Fruit fly (Drosophila melanogaster): ENCODE measurements around the gene CecC.

The CecC gene

DNA sequence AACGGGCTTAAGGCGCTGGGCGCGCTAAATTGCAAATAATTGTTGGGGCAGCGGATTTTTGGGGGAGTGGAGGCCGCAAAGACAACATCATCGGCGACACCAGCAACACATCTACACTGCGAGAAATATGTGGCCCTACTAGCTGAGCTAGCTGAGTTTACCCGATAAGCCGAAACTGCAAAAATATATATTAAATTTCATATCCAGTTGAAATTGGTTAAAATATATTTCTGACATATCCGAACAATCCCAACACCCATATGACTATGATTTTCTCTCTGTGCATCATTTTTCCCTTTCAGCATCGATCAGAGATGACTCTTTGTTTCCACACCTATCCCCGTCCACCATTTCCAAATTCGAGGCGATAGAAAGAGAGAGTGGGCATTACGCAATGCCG lies 26.4 kb upstream of the CecC start (continued):
- TF ChIP-seq CG2129 (GFP tag; IDR thresholded peaks at IDR 0.05; ENCODE audit: partially characterized antibody): no peak
- peak; percentile 57; the same call in 1 of the 3 replicates for TF ChIP-seq sr (GFP tag; IDR thresholded peaks at IDR 0.05)
- peak; percentile 62 for TF ChIP-seq ara (GFP tag; IDR thresholded peaks at IDR 0.05)
- TF ChIP-seq mam (GFP tag; optimal IDR thresholded peaks at IDR 0.05): peak; percentile 20
- TF ChIP-seq ham (GFP tag; IDR thresholded peaks at IDR 0.05): no peak
- TF ChIP-seq Nf-YC (tag; optimal IDR thresholded peaks at IDR 0.05): peak; percentile 52
- peak; percentile 86 for TF ChIP-seq ase (GFP tag; IDR thresholded peaks at IDR 0.05)
- no peak for TF ChIP-seq Jarid2 (GFP tag; optimal IDR thresholded peaks at IDR 0.05)
- peak; percentile 29 for TF ChIP-seq CG16815 (GFP tag; optimal IDR thresholded peaks at IDR 0.05)
- no peak for TF ChIP-seq Dref (GFP tag; IDR thresholded peaks at IDR 0.05)
- peak; percentile 70 for TF ChIP-seq tin (GFP tag; optimal IDR thresholded peaks at IDR 0.05)
- TF ChIP-seq Dip3 (GFP tag; optimal IDR thresholded peaks at IDR 0.05): peak; percentile 55
- no peak for TF ChIP-seq CG1792 (GFP tag; optimal IDR thresholded peaks at IDR 0.05)
- peak; percentile 48 for TF ChIP-seq CG5180 (GFP tag; optimal IDR thresholded peaks at IDR 0.05)
- TF ChIP-seq Gug (GFP tag; IDR thresholded peaks at IDR 0.05): peak; percentile 78
- peak; percentile 52 for TF ChIP-seq CG10654 (GFP tag; optimal IDR thresholded peaks at IDR 0.05)
- TF ChIP-seq Rx (GFP tag; IDR thresholded peaks at IDR 0.05): peak; percentile 73
- TF ChIP-seq run (tag; optimal IDR thresholded peaks at IDR 0.05): peak; percentile 36
- peak; percentile 78 for TF ChIP-seq phol (tag; optimal IDR thresholded peaks at IDR 0.05)
- no peak for TF ChIP-seq CG2202 (tag; optimal IDR thresholded peaks at IDR 0.05)
- TF ChIP-seq CG15073 (GFP tag; optimal IDR thresholded peaks at IDR 0.05): no peak
- TF ChIP-seq az2 (GFP tag; optimal IDR thresholded peaks at IDR 0.05): peak; percentile 77
- TF ChIP-seq CG1024 (GFP tag; IDR thresholded peaks at IDR 0.05): peak; percentile 73
- peak; percentile 77 for TF ChIP-seq row (GFP tag; IDR thresholded peaks at IDR 0.05)
- peak; percentile 3 for TF ChIP-seq her (GFP tag; optimal IDR thresholded peaks at IDR 0.05)
- TF ChIP-seq CG8359 (GFP tag; optimal IDR thresholded peaks at IDR 0.05; ENCODE audit: borderline replicate concordance): peak; percentile 58
- TF ChIP-seq oc (tag; optimal IDR thresholded peaks at IDR 0.05): peak; percentile 71
- peak; percentile 77 for TF ChIP-seq Awh (GFP tag; IDR thresholded peaks at IDR 0.05)
- TF ChIP-seq jigr1 (GFP tag; IDR thresholded peaks at IDR 0.05): peak; percentile 72; the same call in 2 of the 3 replicates
- peak; percentile 54 for TF ChIP-seq CG12155 (GFP tag; optimal IDR thresholded peaks at IDR 0.05)
- peak; percentile 24 for TF ChIP-seq trh (GFP tag; optimal IDR thresholded peaks at IDR 0.05)
- TF ChIP-seq CG11247 (GFP tag; IDR thresholded peaks at IDR 0.05): peak; percentile 67
- peak; percentile 71 for TF ChIP-seq Sox100B (GFP tag; optimal IDR thresholded peaks at IDR 0.05)
- TF ChIP-seq crc (GFP tag; optimal IDR thresholded peaks at IDR 0.05): peak; percentile 40
- TF ChIP-seq Atf-2 (GFP tag; optimal IDR thresholded peaks at IDR 0.05): peak; percentile 18
- TF ChIP-seq CG13287 (GFP tag; IDR thresholded peaks at IDR 0.05; ENCODE audit: partially characterized antibody): no peak
- TF ChIP-seq Antp (GFP tag; optimal IDR thresholded peaks at IDR 0.05): peak; percentile 51
- TF ChIP-seq trem (tag; optimal IDR thresholded peaks at IDR 0.05): peak; percentile 35
- peak; percentile 49 for TF ChIP-seq sqz (GFP tag; optimal IDR thresholded peaks at IDR 0.05)
- TF ChIP-seq slou (GFP tag; optimal IDR thresholded peaks at IDR 0.05): peak; percentile 6
- TF ChIP-seq tll (GFP tag; optimal IDR thresholded peaks at IDR 0.05): no peak
- TF ChIP-seq Ets97D (GFP tag; optimal IDR thresholded peaks at IDR 0.05): peak; percentile 19
- TF ChIP-seq CG2678 (tag; optimal IDR thresholded peaks at IDR 0.05): peak; percentile 82
- TF ChIP-seq tap (tag; optimal IDR thresholded peaks at IDR 0.05): peak; percentile 78
- TF ChIP-seq H2.0 (GFP tag; IDR thresholded peaks at IDR 0.05): peak; percentile 73
- no peak for TF ChIP-seq Adf1 (GFP tag; IDR thresholded peaks at IDR 0.05)
- TF ChIP-seq CG2889 (GFP tag; IDR thresholded peaks at IDR 0.05): 0 out of 3 replicates have a peak, but pooled peaks have one; percentile 36
- no peak for TF ChIP-seq Bgb (GFP tag; IDR thresholded peaks at IDR 0.05; ENCODE audit: partially characterized antibody)
- peak; percentile 73 for TF ChIP-seq NfI (GFP tag; optimal IDR thresholded peaks at IDR 0.05)
- no peak for TF ChIP-seq bowl (GFP tag; IDR thresholded peaks at IDR 0.05)
- peak; percentile 67 for TF ChIP-seq ro (GFP tag; IDR thresholded peaks at IDR 0.05)
- TF ChIP-seq CG12942 (GFP tag; optimal IDR thresholded peaks at IDR 0.05): peak; percentile 41

All from whole organism, embryonic.